Fruit fly (Drosophila melanogaster) whole organism, embryonic: ENCODE results near the gene RpL34b.
A peak's percentile ranks its signal among the peaks of the same experiment; 100 is the strongest.

Experiments
- Awh ChIP-seq: fragments of 200-800 bp; sonication (Bioruptor generic); IDR thresholded peaks from 2 replicates; pipeline ENCODE4, ENCODE4 v1.3.6; 2022; ENCODE audit warnings: missing biosample characterization, missing genetic modification characterization
- C15 ChIP-seq: fragments of 200-800 bp; sonication (Bioruptor generic); IDR thresholded peaks from 3 replicates; pipeline ENCODE4 v1.3.6; 2022; ENCODE audit warnings: missing biosample characterization, missing genetic modification characterization
- CG10543 ChIP-seq: fragments of 200-800 bp; sonication (Bioruptor generic); optimal IDR thresholded peaks from 3 replicates; lab custom pipeline; 2017; ENCODE audit warnings: missing biosample characterization, mild to moderate bottlenecking, missing genetic modification characterization, moderate library complexity
- CG11504 ChIP-seq: fragments of 200-800 bp; sonication (Bioruptor generic); optimal IDR thresholded peaks from 3 replicates; lab custom pipeline; 2019; ENCODE audit warnings: missing biosample characterization, mild to moderate bottlenecking, missing genetic modification characterization, moderate library complexity
- CG1233 ChIP-seq: fragments of 200-800 bp; sonication (Bioruptor generic); optimal IDR thresholded peaks from 4 replicates; lab custom pipeline; 2018; ENCODE audit warnings: missing biosample characterization, mild to moderate bottlenecking, missing genetic modification characterization
- CG12391 ChIP-seq: fragments of 200-800 bp; sonication (Bioruptor generic); optimal IDR thresholded peaks from 3 replicates; lab custom pipeline; 2018; ENCODE audit warnings: missing biosample characterization, mild to moderate bottlenecking, missing genetic modification characterization, moderate library complexity
- CG13296 ChIP-seq: fragments of 200-800 bp; sonication (Bioruptor generic); optimal IDR thresholded peaks from 3 replicates; lab custom pipeline; 2018; ENCODE audit warnings: missing biosample characterization, mild to moderate bottlenecking, missing genetic modification characterization
- CG13624 ChIP-seq: fragments of 200-800 bp; sonication (Bioruptor generic); optimal IDR thresholded peaks from 2 replicates; lab custom pipeline; 2016; ENCODE audit warnings: missing biosample characterization, missing genetic modification characterization
- CG18619 ChIP-seq: fragments of 200-800 bp; sonication (Bioruptor generic); optimal IDR thresholded peaks from 3 replicates; lab custom pipeline; 2017; ENCODE audit warnings: missing biosample characterization, mild to moderate bottlenecking, missing genetic modification characterization
- CG32772 ChIP-seq: fragments of 200-800 bp; sonication (Bioruptor generic); IDR thresholded peaks from 2 replicates; pipeline ENCODE4 v1.3.6; 2022; ENCODE audit warnings: missing biosample characterization, missing genetic modification characterization
- CG4328 ChIP-seq: fragments of 200-800 bp; sonication (Bioruptor generic); optimal IDR thresholded peaks from 3 replicates; lab custom pipeline; 2017; ENCODE audit warnings: missing biosample characterization, missing genetic modification reagents, missing genetic modification characterization
- CG5180 ChIP-seq: fragments of 200-800 bp; sonication (Bioruptor generic); optimal IDR thresholded peaks from 3 replicates; lab custom pipeline; 2017; ENCODE audit warnings: missing biosample characterization, missing genetic modification characterization, mild to moderate bottlenecking, moderate library complexity, missing genetic modification reagents
- CG8290 ChIP-seq, 3 experiments: fragments of 200-800 bp; sonication (Bioruptor generic); optimal IDR thresholded peaks; 2 replicates each; lab custom pipeline; 2016 to 2019; ENCODE audit warnings: missing biosample characterization in 3 of 3, missing genetic modification characterization in 3 of 3, mild to moderate bottlenecking in 2 of 3, moderate library complexity in 1 of 3
- CG8924 ChIP-seq: fragments of 200-800 bp; optimal IDR thresholded peaks from 3 replicates; lab custom pipeline; 2019; ENCODE audit warnings: missing biosample characterization, mild to moderate bottlenecking, missing genetic modification characterization, moderate library complexity
- CG9727 ChIP-seq: fragments of 200-800 bp; sonication (Bioruptor generic); optimal IDR thresholded peaks from 3 replicates; lab custom pipeline; 2017; ENCODE audit warnings: missing biosample characterization, mild to moderate bottlenecking, missing genetic modification characterization
- CG9817 ChIP-seq: fragments of 200-800 bp; sonication (Bioruptor generic); optimal IDR thresholded peaks from 2 replicates; lab custom pipeline; 2018; ENCODE audit warnings: missing biosample characterization, mild to moderate bottlenecking, missing genetic modification characterization, moderate library complexity
- CoRest ChIP-seq: fragments of 200-800 bp; sonication (Bioruptor generic); optimal IDR thresholded peaks from 3 replicates; lab custom pipeline; 2018; ENCODE audit warnings: missing biosample characterization, mild to moderate bottlenecking, missing genetic modification characterization, moderate library complexity
- Dbx ChIP-seq: fragments of 200-800 bp; sonication (Bioruptor generic); IDR thresholded peaks from 3 replicates; pipeline ENCODE4 v1.3.6; 2022; ENCODE audit warnings: missing biosample characterization, missing genetic modification characterization
- Deaf1 ChIP-seq: fragments of 200-800 bp; optimal IDR thresholded peaks from 3 replicates; lab custom pipeline; 2019; ENCODE audit warnings: missing biosample characterization, mild to moderate bottlenecking, missing genetic modification characterization, moderate library complexity
- Gug ChIP-seq: fragments of 200-800 bp; sonication (Bioruptor generic); IDR thresholded peaks from 4 replicates; pipeline ENCODE4 v1.3.6; 2022; ENCODE audit warnings: missing biosample characterization, missing genetic modification characterization
- MBD-R2 ChIP-seq: fragments of 200-800 bp; sonication (Bioruptor generic); IDR thresholded peaks from 2 replicates; pipeline ENCODE4 v1.3.6; 2022; ENCODE audit warnings: missing biosample characterization, missing genetic modification characterization
- MTF-1 ChIP-seq: fragments of 200-800 bp; sonication (Bioruptor generic); optimal IDR thresholded peaks from 2 replicates; lab custom pipeline; 2018; ENCODE audit warnings: missing biosample characterization, mild to moderate bottlenecking, missing genetic modification characterization, borderline replicate concordance
- Med ChIP-seq: fragments of 200-800 bp; sonication (Bioruptor generic); peaks from one replicate; lab custom pipeline; 2016; ENCODE audit warnings: missing biosample characterization, missing genetic modification characterization, mild to moderate bottlenecking, inconsistent platforms, moderate library complexity
- PHDP ChIP-seq: fragments of 200-800 bp; sonication (Bioruptor generic); optimal IDR thresholded peaks from 3 replicates; lab custom pipeline; 2018; ENCODE audit warnings: missing biosample characterization, mild to moderate bottlenecking, missing genetic modification characterization, moderate library complexity
- Pdp1 ChIP-seq, 2 experiments: fragments of 200-800 bp; sonication (Bioruptor generic); optimal IDR thresholded peaks; 3 replicates each; lab custom pipeline; 2016; ENCODE audit warnings: missing biosample characterization in 2 of 2, missing genetic modification characterization in 2 of 2, mild to moderate bottlenecking in 1 of 2, moderate library complexity in 1 of 2
- Rfx ChIP-seq: fragments of 200-800 bp; sonication (Bioruptor generic); IDR thresholded peaks from 2 replicates; pipeline ENCODE4 v1.3.6; 2022; ENCODE audit warnings: missing biosample characterization, missing genetic modification characterization
- Spps ChIP-seq: fragments of 200-800 bp; sonication (Bioruptor generic); optimal IDR thresholded peaks from 2 replicates; lab custom pipeline; 2018; ENCODE audit warnings: missing biosample characterization, mild to moderate bottlenecking, missing genetic modification characterization
- Sry-δ ChIP-seq: fragments of 200-800 bp; sonication (Bioruptor generic); optimal IDR thresholded peaks from 2 replicates; lab custom pipeline; 2016; ENCODE audit warnings: missing biosample characterization, missing genetic modification characterization
- Taf1 ChIP-seq: fragments of 200-800 bp; sonication (Bioruptor generic); IDR thresholded peaks from 2 replicates; pipeline ENCODE4 v1.3.6; 2022; ENCODE audit warnings: missing biosample characterization, missing genetic modification characterization
- Xbp1 ChIP-seq: fragments of 200-800 bp; sonication (Bioruptor generic); optimal IDR thresholded peaks from 3 replicates; lab custom pipeline; 2016; ENCODE audit warnings: missing biosample characterization, mild to moderate bottlenecking, missing genetic modification characterization
- bowl ChIP-seq: fragments of 200-800 bp; sonication (Bioruptor generic); IDR thresholded peaks from 2 replicates; pipeline ENCODE4 v1.3.6; 2022; ENCODE audit warnings: missing biosample characterization, missing genetic modification characterization
- caup ChIP-seq: fragments of 200-800 bp; sonication (Bioruptor generic); optimal IDR thresholded peaks from 3 replicates; lab custom pipeline; 2017; ENCODE audit warnings: missing biosample characterization, mild to moderate bottlenecking, missing genetic modification characterization, moderate library complexity; ENCODE audit not compliant: severe bottlenecking
- ci ChIP-seq: fragments of 200-800 bp; sonication (Bioruptor generic); IDR thresholded peaks from 3 replicates; pipeline ENCODE4 v1.3.6; 2022; ENCODE audit warnings: missing biosample characterization, missing genetic modification characterization
- corto ChIP-seq: fragments of 200-800 bp; sonication (Bioruptor generic); optimal IDR thresholded peaks from 2 replicates; lab custom pipeline; 2016; ENCODE audit warnings: missing biosample characterization, mild to moderate bottlenecking, missing genetic modification characterization, moderate library complexity
- croc ChIP-seq: fragments of 200-800 bp; sonication (Bioruptor generic); conservative IDR thresholded peaks from 3 replicates; pipeline ENCODE4 v1.3.6; 2022; ENCODE audit warnings: missing biosample characterization, missing genetic modification characterization
- cwo ChIP-seq: fragments of 200-800 bp; sonication (Bioruptor generic); optimal IDR thresholded peaks from 3 replicates; lab custom pipeline; 2017; ENCODE audit warnings: missing biosample characterization, missing genetic modification characterization, mild to moderate bottlenecking, moderate library complexity, missing genetic modification reagents
- fd3F ChIP-seq: fragments of 200-800 bp; sonication (Bioruptor generic); optimal IDR thresholded peaks from 2 replicates; lab custom pipeline; 2018; ENCODE audit warnings: missing biosample characterization, mild to moderate bottlenecking, missing genetic modification characterization, moderate library complexity
- gce ChIP-seq: fragments of 200-800 bp; sonication (Bioruptor generic); IDR thresholded peaks from 3 replicates; pipeline ENCODE4 v1.3.6; 2022; ENCODE audit warnings: missing biosample characterization, missing genetic modification characterization
- jumu ChIP-seq: fragments of 200-800 bp; sonication (Bioruptor generic); optimal IDR thresholded peaks from 3 replicates; lab custom pipeline; 2016; ENCODE audit warnings: missing biosample characterization, missing genetic modification characterization
- knrl ChIP-seq: fragments of 200-800 bp; sonication (Bioruptor generic); IDR thresholded peaks from 3 replicates; pipeline ENCODE4 v1.3.6; 2022; ENCODE audit warnings: missing biosample characterization, missing genetic modification characterization; ENCODE audit not compliant: partially characterized antibody
- phol ChIP-seq: fragments of 200-800 bp; sonication (Bioruptor generic); optimal IDR thresholded peaks from 3 replicates; lab custom pipeline; 2018; ENCODE audit warnings: missing biosample characterization, mild to moderate bottlenecking, missing genetic modification characterization, moderate library complexity
- prd ChIP-seq, 3 experiments: fragments of >200 bp in 2 of 3; fragments of 200-800 bp in 1 of 3; sonication (Bioruptor generic) in 1 of 3; optimal IDR thresholded peaks in 2 of 3; IDR thresholded peaks in 1 of 3; 2 replicates in 2 of 3; 3 replicates in 1 of 3; pipeline versions ENCODE4 v1.3.6 to Lab custom; 2017 to 2022; ENCODE audit warnings: missing biosample characterization in 1 of 3, missing genetic modification characterization in 1 of 3
- psq ChIP-seq: fragments of 200-800 bp; sonication (Bioruptor generic); optimal IDR thresholded peaks from 2 replicates; lab custom pipeline; 2017; ENCODE audit warnings: missing biosample characterization, missing genetic modification characterization
- repo ChIP-seq: fragments of 200-800 bp; sonication (Bioruptor generic); optimal IDR thresholded peaks from 2 replicates; lab custom pipeline; 2016; ENCODE audit warnings: missing biosample characterization, missing genetic modification characterization
- sc ChIP-seq, 3 experiments: fragments of >200 bp in 2 of 3; fragments of 200-800 bp in 1 of 3; sonication (Bioruptor generic) in 1 of 3; optimal IDR thresholded peaks; 2 replicates in 2 of 3; 3 replicates in 1 of 3; lab custom pipeline; 2017; ENCODE audit warnings: mild to moderate bottlenecking in 1 of 3, missing biosample characterization in 1 of 3, missing genetic modification characterization in 1 of 3, missing genetic modification reagents in 1 of 3
- usp ChIP-seq: fragments of >200 bp; optimal IDR thresholded peaks from 2 replicates; lab custom pipeline; 2017; ENCODE audit warnings: missing biosample characterization, missing genetic modification characterization

Gene RpL34b

DNA sequence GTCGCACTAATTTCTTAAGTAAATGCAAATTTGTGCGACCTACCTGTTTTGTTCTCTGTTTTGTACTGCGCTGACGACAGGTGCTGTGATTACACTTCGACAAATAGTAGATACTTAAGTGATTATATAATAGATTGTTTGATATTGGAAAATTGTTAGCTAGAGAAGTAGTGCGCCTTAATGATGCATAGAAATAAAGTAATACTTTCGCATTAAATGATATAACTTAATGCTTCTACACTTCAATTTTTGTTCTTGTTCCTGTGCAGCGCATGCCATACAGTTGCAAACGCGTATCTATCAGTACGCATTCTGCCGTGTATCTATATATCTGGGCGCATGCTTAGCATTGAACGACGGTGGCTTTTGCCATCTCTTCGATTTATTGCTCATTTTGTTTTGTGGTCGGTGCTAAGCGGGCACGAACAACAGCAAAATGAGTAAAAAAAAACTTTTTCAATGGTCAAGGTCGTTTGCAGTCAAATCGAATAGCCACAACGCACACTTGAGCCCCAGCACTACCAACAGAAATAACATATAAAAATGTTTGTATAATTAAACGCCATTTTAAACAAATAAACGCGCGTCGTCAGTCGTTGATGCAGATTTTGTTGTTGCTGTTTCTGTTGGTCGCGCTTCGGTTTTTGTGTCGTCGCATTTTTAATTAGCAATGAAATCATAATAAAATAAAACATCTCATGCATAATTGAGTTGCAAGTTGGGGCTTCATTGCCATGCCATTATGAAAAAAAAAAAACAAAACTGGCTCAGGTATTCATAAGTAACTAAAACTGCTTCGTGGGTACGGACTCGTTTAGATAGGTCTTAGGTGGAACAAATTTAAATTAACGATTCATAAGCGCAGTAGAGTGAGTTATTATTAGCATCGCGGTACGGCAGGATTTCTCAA lies 29.6 kb upstream of the RpL34b start (continued):
- TF ChIP-seq Dbx (GFP tag; lab: Robert Waterston, UW), result peak; percentile 19; the same call in 1 of the 3 replicates
- peak; percentile 17 for TF ChIP-seq CG10543 (GFP tag; lab: Kevin White, UChicago)
- TF ChIP-seq PHDP (tag; lab: Kevin White, UChicago), result peak; percentile 48
- TF ChIP-seq Med (GFP tag; lab: Kevin White, UChicago), result peak; percentile 87
- TF ChIP-seq corto (GFP tag; lab: Kevin White, UChicago), result no peak
- no peak for TF ChIP-seq Taf1 (GFP tag; lab: Robert Waterston, UW)
- TF ChIP-seq CG4328 (GFP tag; lab: Kevin White, UChicago), result no peak
- TF ChIP-seq psq (GFP tag; lab: Kevin White, UChicago), result no peak
- TF ChIP-seq CG11504 (tag; lab: Kevin White, UChicago), result peak; percentile 55
- TF ChIP-seq CG5180, result no peak
- no peak for TF ChIP-seq MTF-1
- TF ChIP-seq CG13624, result no peak
- TF ChIP-seq CG8924 (tag; lab: Kevin White, UChicago), result peak; percentile 19
- TF ChIP-seq fd3F (GFP tag; lab: Kevin White, UChicago), result peak; percentile 52
- TF ChIP-seq jumu (GFP tag; lab: Kevin White, UChicago), result no peak
- peak; percentile 9; the same call in 1 of the 2 replicates for TF ChIP-seq MBD-R2 (GFP tag; lab: Robert Waterston, UW)
- no peak for TF ChIP-seq prd (optimal IDR thresholded peaks at IDR 0.05; lab: Kevin White, UChicago)
- TF ChIP-seq prd (GFP tag; IDR thresholded peaks at IDR 0.05; lab: Robert Waterston, UW), result peak; percentile 38; the same call in 1 of the 3 replicates
- peak; percentile 5 for TF ChIP-seq CG1233 (GFP tag; lab: Kevin White, UChicago)
- peak; percentile 37; the same call in 1 of the 2 replicates for TF ChIP-seq CG32772 (GFP tag; lab: Robert Waterston, UW)
- peak; percentile 63 for TF ChIP-seq CG13296 (GFP tag; lab: Kevin White, UChicago)
- TF ChIP-seq C15 (GFP tag; lab: Robert Waterston, UW), result no peak
- no peak for TF ChIP-seq usp
- TF ChIP-seq ci (GFP tag; lab: Robert Waterston, UW), result 0 out of 3 replicates have a peak, but pooled peaks have one; percentile 19
- no peak for TF ChIP-seq gce (GFP tag; lab: Robert Waterston, UW)
- TF ChIP-seq Awh (GFP tag; lab: Robert Waterston, UW), result 0 out of 2 replicates have a peak, but pooled peaks have one; percentile 46
- TF ChIP-seq knrl (GFP tag; lab: Robert Waterston, UW), result no peak
- peak; percentile 39 for TF ChIP-seq Xbp1 (GFP tag; lab: Kevin White, UChicago)
- TF ChIP-seq CG9817 (tag; lab: Kevin White, UChicago), result peak; percentile 26
- no peak for TF ChIP-seq bowl
- no peak for TF ChIP-seq croc (GFP tag; lab: Robert Waterston, UW)
- peak; percentile 38 for TF ChIP-seq CG9727 (GFP tag; lab: Kevin White, UChicago)
- no peak for TF ChIP-seq CG8290 (GFP tag; optimal IDR thresholded peaks at IDR 0.05; lab: Kevin White, UChicago)
- TF ChIP-seq CG8290 (tag; optimal IDR thresholded peaks at IDR 0.05; lab: Kevin White, UChicago), result peak in 1 of 2 experiments; percentile 51
- TF ChIP-seq phol, result peak; percentile 17
- no peak for TF ChIP-seq Spps (tag; lab: Kevin White, UChicago)
- TF ChIP-seq Gug (GFP tag; lab: Robert Waterston, UW), result no peak
- peak; percentile 38 for TF ChIP-seq cwo (GFP tag; lab: Kevin White, UChicago)
- TF ChIP-seq CG18619 (GFP tag; lab: Kevin White, UChicago), result peak; percentile 5
- TF ChIP-seq Rfx (GFP tag; lab: Robert Waterston, UW), result peak; percentile 74
- peak; percentile 23 for TF ChIP-seq Deaf1
- no peak for TF ChIP-seq sc (optimal IDR thresholded peaks at IDR 0.05; lab: Kevin White, UChicago)
- no peak for TF ChIP-seq sc (GFP tag; optimal IDR thresholded peaks at IDR 0.05; lab: Kevin White, UChicago)
- TF ChIP-seq caup (GFP tag; lab: Kevin White, UChicago), result peak; percentile 45
- TF ChIP-seq CG12391 (tag; lab: Kevin White, UChicago), result peak; percentile 33
- TF ChIP-seq repo, result no peak
- TF ChIP-seq CoRest (tag; lab: Kevin White, UChicago), result peak; percentile 42
- peak in 1 of 2 experiments; percentile 95 for TF ChIP-seq Pdp1 (GFP tag; optimal IDR thresholded peaks at IDR 0.05; lab: Kevin White, UChicago)
- no peak for TF ChIP-seq Sry-δ (GFP tag; lab: Kevin White, UChicago)
